Worm (Caenorhabditis elegans) whole organism, young adult: ENCODE results near the gene gst-7.

ENCODE experiments used
- ama-1 ChIP-seq, 3 experiments: fragments of 150-350 bp in 1 of 3; sonication (generic microtip) in 2 of 3; optimal IDR thresholded peaks; 2 replicates each; lab custom pipeline; 2014 to 2018; ENCODE audit warnings: missing biosample characterization in 2 of 3, missing genetic modification characterization in 2 of 3, missing genetic modification reagents in 2 of 3
- atf-7 ChIP-seq: sonication (generic microtip); optimal IDR thresholded peaks from 2 replicates; lab custom pipeline; 2017; ENCODE audit warnings: mild to moderate bottlenecking, missing genetic modification characterization, missing compliant biosample characterization
- tlf-1 ChIP-seq: fragments of 200-800 bp; sonication (Bioruptor generic); optimal IDR thresholded peaks from 2 replicates; lab custom pipeline; 2018; ENCODE audit warnings: mild to moderate bottlenecking, missing genetic modification characterization, missing compliant biosample characterization
- ztf-28 ChIP-seq: fragments of 200-800 bp; sonication (Bioruptor generic); IDR thresholded peaks from 2 replicates; pipeline ENCODE4 v1.3.6; 2022; ENCODE audit warnings: missing genetic modification reagents, missing genetic modification characterization, missing compliant biosample characterization
- ztf-3 ChIP-seq: fragments of 200-800 bp; sonication (Bioruptor generic); optimal IDR thresholded peaks from 2 replicates; lab custom pipeline; 2018; ENCODE audit warnings: mild to moderate bottlenecking, missing genetic modification characterization, missing compliant biosample characterization

- TF ChIP-seq tlf-1 (GFP tag; lab: Kevin White, UChicago) (no peak), ztf-28 (GFP tag; lab: Robert Waterston, UW) (no peak), ama-1 (optimal IDR thresholded peaks at IDR 0.05; lab: Kevin White, UChicago) (no peak), ama-1 (GFP tag; optimal IDR thresholded peaks at IDR 0.05; lab: Kevin White, UChicago) (no peak), ztf-3 (GFP tag; lab: Kevin White, UChicago) (no peak), atf-7 (tag; lab: Kevin White, UChicago) (no peak)
These were observed at the start of gene gst-7 for ce11 chrII:4881727-4882126.
